Worm (Caenorhabditis elegans): ENCODE results near the gene Y57G11A.5.

ce11 chrIV:14495474-14495873 lies 16.8 kb downstream of the Y57G11A.5 start:
- TF ChIP-seq ztf-11 (tag; optimal IDR thresholded peaks at IDR 0.05): no peak
- no peak for TF ChIP-seq mls-2 (tag; optimal IDR thresholded peaks at IDR 0.05)
- TF ChIP-seq ces-1 (GFP tag; optimal IDR thresholded peaks at IDR 0.05): no peak
- no peak for TF ChIP-seq nhr-76 (tag; optimal IDR thresholded peaks at IDR 0.05)
- TF ChIP-seq zip-8 (tag; optimal IDR thresholded peaks at IDR 0.05): no peak
- no peak for TF ChIP-seq pha-4 (tag; optimal IDR thresholded peaks at IDR 0.05)
